Worm (Caenorhabditis elegans) whole organism, early embryonic: ENCODE results near the gene Y26E6A.3.

Experiments
- F13C5.2 ChIP-seq: sonication (generic microtip); optimal IDR thresholded peaks from 2 replicates; lab custom pipeline; 2017; ENCODE audit warnings: mild to moderate bottlenecking, missing genetic modification characterization, inconsistent platforms, missing compliant biosample characterization
- aly-1 ChIP-seq: sonication (generic microtip); optimal IDR thresholded peaks from 2 replicates; lab custom pipeline; 2016; ENCODE audit warnings: missing genetic modification characterization, missing compliant biosample characterization
- ceh-13 ChIP-seq: fragments of 200-800 bp; sonication (Bioruptor generic); optimal IDR thresholded peaks from 2 replicates; lab custom pipeline; 2018; ENCODE audit warnings: mild to moderate bottlenecking, missing genetic modification characterization, missing compliant biosample characterization
- ets-7 ChIP-seq: sonication (generic microtip); optimal IDR thresholded peaks from 2 replicates; lab custom pipeline; 2016; ENCODE audit warnings: missing genotype, missing genetic modification characterization, missing compliant biosample characterization
- flt-1 ChIP-seq: fragments of 200-800 bp; sonication (Bioruptor generic); IDR thresholded peaks from 2 replicates; pipeline ENCODE4 v1.3.6; 2022; ENCODE audit warnings: missing genetic modification characterization, missing compliant biosample characterization
- hmbx-1 ChIP-seq: sonication (generic microtip); optimal IDR thresholded peaks from 2 replicates; lab custom pipeline; 2016; ENCODE audit warnings: mild to moderate bottlenecking, missing genetic modification characterization, missing compliant biosample characterization
- hmg-4 ChIP-seq: fragments of 200-800 bp; sonication (Bioruptor generic); optimal IDR thresholded peaks from 2 replicates; lab custom pipeline; 2018; ENCODE audit warnings: mild to moderate bottlenecking, missing genetic modification characterization, missing compliant biosample characterization
- pes-1 ChIP-seq: fragments of 200-800 bp; sonication (Bioruptor generic); IDR thresholded peaks from 2 replicates; pipeline ENCODE4 v1.3.6; 2022; ENCODE audit warnings: missing genetic modification reagents, missing genetic modification characterization, missing compliant biosample characterization
- scrt-1 ChIP-seq: fragments of 200-800 bp; sonication (Bioruptor generic); IDR thresholded peaks from 2 replicates; pipeline ENCODE4 v1.3.6; 2022; ENCODE audit warnings: missing genetic modification characterization, missing compliant biosample characterization
- sea-1 ChIP-seq: fragments of 200-800 bp; sonication (Bioruptor generic); conservative IDR thresholded peaks from 2 replicates; pipeline ENCODE4 v1.3.6; 2022; ENCODE audit warnings: missing genetic modification characterization, missing compliant biosample characterization
- tbx-11 ChIP-seq: fragments of 200-800 bp; sonication (Bioruptor generic); IDR thresholded peaks from 2 replicates; pipeline ENCODE4 v1.3.6; 2022; ENCODE audit warnings: missing genetic modification characterization, missing compliant biosample characterization
- tbx-37 ChIP-seq: fragments of 200-800 bp; sonication (Bioruptor generic); conservative IDR thresholded peaks from 2 replicates; pipeline ENCODE4 v1.3.6; 2022; ENCODE audit warnings: missing genetic modification reagents, missing genetic modification characterization, missing compliant biosample characterization
- tra-4 ChIP-seq: sonication (generic microtip); optimal IDR thresholded peaks from 2 replicates; lab custom pipeline; 2017; ENCODE audit warnings: missing genetic modification characterization, missing compliant biosample characterization

The Y26E6A.3 gene

DNA sequence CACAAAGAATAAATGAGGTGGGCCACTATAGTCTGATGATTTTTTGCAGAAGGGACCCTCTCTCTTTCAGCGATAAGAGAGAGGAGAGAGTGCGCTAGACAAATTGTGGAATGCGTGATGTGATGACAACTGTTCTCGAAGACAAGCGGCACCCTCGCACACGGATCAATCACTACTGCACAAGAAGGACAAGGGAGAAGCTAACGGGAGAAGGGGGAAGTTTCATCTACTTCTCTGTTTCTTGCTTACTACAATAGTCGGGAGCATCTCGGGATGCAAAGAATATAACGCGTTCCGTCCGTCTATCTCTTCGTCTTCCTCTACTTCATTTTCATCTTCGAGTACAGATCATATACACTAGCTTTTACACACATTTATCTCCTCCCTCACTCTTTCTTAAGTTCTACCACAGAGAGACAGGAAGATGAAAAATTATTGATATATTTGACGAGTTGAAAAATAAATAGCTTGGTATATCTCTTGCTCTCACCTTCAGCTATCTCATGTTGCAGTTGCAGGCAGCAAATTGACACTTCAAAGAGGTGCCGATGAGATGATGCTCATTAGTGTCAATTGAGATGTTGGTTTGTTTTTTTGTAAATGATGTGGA lies 36.3 kb downstream of the Y26E6A.3 start:
- TF ChIP-seq ets-7 (tag; lab: Kevin White, UChicago), result no peak

DNA sequence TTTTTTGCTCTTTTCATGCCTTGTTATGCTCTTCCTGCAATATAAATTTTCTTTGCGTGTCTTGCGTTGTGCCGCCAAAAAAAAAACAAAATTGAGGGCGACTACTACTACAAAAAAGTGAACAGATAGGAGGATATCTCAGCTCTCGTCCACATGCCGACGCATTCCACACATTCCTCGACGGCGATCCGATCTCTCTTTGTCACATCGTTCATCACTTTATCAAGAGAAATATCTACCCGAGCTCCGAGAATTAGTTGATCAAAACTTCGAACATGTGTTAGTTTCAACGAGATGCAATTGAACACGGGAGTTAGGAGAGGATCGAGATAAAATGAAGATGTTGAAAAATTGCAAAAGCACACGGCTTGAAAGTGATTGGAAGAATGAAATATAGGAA lies 38.6 kb downstream of the Y26E6A.3 start:
- TF ChIP-seq F13C5.2 (tag; lab: Kevin White, UChicago) (no peak), ceh-13 (no peak), hmg-4 (no peak), scrt-1 (GFP tag; lab: Robert Waterston, UW) (no peak), hmbx-1 (tag; lab: Kevin White, UChicago) (no peak), ets-7 (tag; lab: Kevin White, UChicago) (no peak), pes-1 (GFP tag; lab: Robert Waterston, UW) (no peak), aly-1 (tag; lab: Kevin White, UChicago) (no peak), sea-1 (GFP tag; lab: Robert Waterston, UW) (no peak), flt-1 (no peak)

DNA sequence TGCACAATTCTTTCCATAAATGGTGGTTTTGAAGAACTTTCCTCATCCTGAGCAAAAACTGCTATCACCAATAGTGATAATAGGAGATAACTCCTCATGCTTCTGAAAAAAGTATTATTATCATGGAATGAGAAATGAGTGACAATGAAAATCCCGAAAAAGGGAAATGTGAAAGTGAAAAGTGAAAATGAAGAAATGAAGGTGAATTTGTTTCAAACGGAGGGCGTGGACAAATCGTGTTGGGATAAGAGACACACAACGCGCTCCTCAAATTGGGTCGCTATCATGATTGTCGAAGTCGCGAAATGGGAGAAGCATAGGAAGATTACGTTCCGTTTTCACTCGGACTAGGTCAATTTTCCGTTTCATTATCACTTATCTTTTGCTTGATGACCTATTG lies 45.6 kb downstream of the Y26E6A.3 start, which contains the start of gene M03B6.3:
Gene M03B6.3, minus strand, starts transcription at position 102 of the 400 bp plus-strand sequence.
- TF ChIP-seq aly-1 (tag; lab: Kevin White, UChicago), result no peak

DNA sequence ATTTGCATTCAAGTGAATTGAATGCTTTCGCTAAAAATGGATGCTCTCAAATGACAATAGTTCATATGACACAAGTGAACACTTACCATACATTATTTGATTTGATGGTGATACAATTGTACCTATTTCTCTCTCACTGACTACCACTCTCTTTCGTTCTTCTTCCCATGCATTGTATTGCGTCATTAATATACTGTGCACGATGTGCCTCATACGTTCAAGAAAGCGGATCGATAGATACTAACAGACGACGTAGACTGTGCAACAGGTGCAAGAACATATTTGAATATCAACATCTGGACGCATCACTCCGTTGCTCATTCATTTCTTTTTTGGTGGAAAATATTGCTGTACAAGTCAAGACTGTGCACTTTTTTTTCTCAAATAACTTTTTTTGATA lies 51.1 kb downstream of the Y26E6A.3 start, which contains the start of gene M03B6.4:
Gene M03B6.4, plus strand, starts transcription at position 149 of the 400 bp plus-strand sequence.
- TF ChIP-seq flt-1 (no peak), hmg-4 (no peak), aly-1 (tag; lab: Kevin White, UChicago) (no peak), tbx-37 (GFP tag; lab: Robert Waterston, UW) (no peak), pes-1 (GFP tag; lab: Robert Waterston, UW) (no peak), tbx-11 (GFP tag; lab: Robert Waterston, UW) (no peak), scrt-1 (GFP tag; lab: Robert Waterston, UW) (no peak), tra-4 (tag; lab: Kevin White, UChicago) (no peak), ets-7 (tag; lab: Kevin White, UChicago) (no peak)
